Worm (Caenorhabditis elegans) whole organism, midembryonic: ENCODE measurements around the gene W06D11.5.

Experiments used
- T22C8.4 ChIP-seq: fragments of 200-800 bp; sonication (Bioruptor generic); IDR thresholded peaks from 2 replicates; pipeline ENCODE4 v1.3.6; 2022; ENCODE audit warnings: missing genetic modification characterization, missing compliant biosample characterization
- cog-1 ChIP-seq: sonication (generic microtip); optimal IDR thresholded peaks from 2 replicates; lab custom pipeline; 2016; ENCODE audit warnings: missing genetic modification characterization, missing compliant biosample characterization
- flt-1 ChIP-seq: fragments of 200-800 bp; sonication (Bioruptor generic); IDR thresholded peaks from 2 replicates; pipeline ENCODE4 v1.3.6; 2022; ENCODE audit warnings: missing genetic modification characterization, missing compliant biosample characterization
- klf-2 ChIP-seq: fragments of 200-800 bp; sonication (Bioruptor generic); conservative IDR thresholded peaks from 2 replicates; pipeline ENCODE4 v1.3.6; 2022; ENCODE audit warnings: missing genetic modification reagents, missing genetic modification characterization, missing compliant biosample characterization
- med-1 ChIP-seq: sonication (generic microtip); optimal IDR thresholded peaks from 2 replicates; lab custom pipeline; 2017; ENCODE audit warnings: missing genetic modification characterization, mild to moderate bottlenecking, missing compliant biosample characterization, antibody characterized with exemption, missing genetic modification reagents; ENCODE audit not compliant: insufficient read depth
- ref-1 ChIP-seq: fragments of 200-800 bp; sonication (Bioruptor generic); conservative IDR thresholded peaks from 2 replicates; pipeline ENCODE4 v1.3.6; 2022; ENCODE audit warnings: missing genetic modification reagents, missing genetic modification characterization, missing compliant biosample characterization
- tab-1 ChIP-seq: fragments of 200-800 bp; sonication (Bioruptor generic); IDR thresholded peaks from 2 replicates; pipeline ENCODE4 v1.3.6; 2022; ENCODE audit warnings: missing genetic modification characterization, missing compliant biosample characterization
- ztf-23 ChIP-seq: fragments of 200-800 bp; sonication (Bioruptor generic); IDR thresholded peaks from 2 replicates; pipeline ENCODE4 v1.3.6; 2022; ENCODE audit warnings: missing genetic modification reagents, missing genetic modification characterization, missing compliant biosample characterization
- ztf-29 ChIP-seq: fragments of 200-800 bp; sonication (Bioruptor generic); IDR thresholded peaks from 2 replicates; pipeline ENCODE4 v1.3.6; 2022; ENCODE audit warnings: missing genetic modification reagents, missing genetic modification characterization, missing compliant biosample characterization

The W06D11.5 gene

DNA sequence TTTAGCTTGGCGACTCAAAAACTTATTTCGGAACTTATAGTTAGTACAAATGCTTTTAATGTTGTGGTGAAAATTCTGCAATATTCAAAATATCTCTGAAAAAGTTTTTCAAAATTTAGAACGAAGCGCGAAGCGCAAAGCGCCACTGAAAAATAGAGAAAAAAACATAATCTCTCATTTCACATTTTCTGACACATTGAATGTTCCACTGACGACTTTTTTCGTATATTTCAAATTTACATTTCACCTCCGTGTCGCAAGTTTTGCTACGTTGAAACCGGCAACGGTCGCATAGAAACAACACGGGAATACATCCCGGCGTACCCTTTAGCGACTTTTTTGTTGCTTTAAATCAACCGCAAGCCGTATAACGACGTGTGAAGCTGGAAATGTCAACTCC lies 48.4 kb downstream of the W06D11.5 start, which contains the start of gene F42F12.14:
Gene F42F12.14, plus strand, starts transcription at position 301 of the 400 bp plus-strand sequence.
- TF ChIP-seq med-1 (no peak), tab-1 (no peak), flt-1 (GFP tag; lab: Robert Waterston, UW) (no peak), cog-1 (tag; lab: Kevin White, UChicago) (no peak), ztf-23 (GFP tag; lab: Robert Waterston, UW) (no peak), ref-1 (GFP tag; lab: Robert Waterston, UW) (no peak), klf-2 (GFP tag; lab: Robert Waterston, UW) (no peak), ztf-29 (no peak), T22C8.4 (GFP tag; lab: Robert Waterston, UW) (no peak)

DNA sequence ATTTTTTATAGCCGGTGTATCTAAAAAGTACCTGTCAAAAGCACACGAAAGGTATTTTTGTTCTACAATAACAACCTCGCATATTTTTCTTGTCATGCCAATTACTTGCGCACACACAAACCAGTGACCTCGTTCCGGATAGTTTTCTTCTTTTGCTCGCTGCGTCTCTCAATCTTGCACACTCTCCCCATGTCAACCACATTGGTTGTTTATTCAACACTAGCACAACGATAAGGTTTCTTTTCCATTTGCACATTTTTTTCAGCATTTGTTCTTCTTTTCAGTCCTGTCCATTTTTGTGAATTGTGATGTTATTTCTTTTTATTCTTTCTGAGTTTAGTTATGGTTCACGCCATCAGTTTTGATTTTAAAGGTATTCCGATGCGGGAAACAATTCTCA lies 50.3 kb downstream of the W06D11.5 start, which contains the start of gene F42F12.3:
Gene F42F12.3, plus strand, starts transcription at position 372 of the 400 bp plus-strand sequence.
- TF ChIP-seq ztf-29 (no peak), T22C8.4 (GFP tag; lab: Robert Waterston, UW) (no peak), med-1 (no peak), klf-2 (GFP tag; lab: Robert Waterston, UW) (no peak), ref-1 (GFP tag; lab: Robert Waterston, UW) (no peak), flt-1 (GFP tag; lab: Robert Waterston, UW) (no peak), ztf-23 (GFP tag; lab: Robert Waterston, UW) (no peak), cog-1 (tag; lab: Kevin White, UChicago) (no peak), tab-1 (no peak)
